Fruit fly (Drosophila melanogaster): Measurements from ENCODE around the gene CG44153.

The CG44153 gene

dm6 chr2L:10180182-10180779 is at the start of gene CG44153:
Gene CG44153, minus strand, starts transcription at chr2L:10180256.
- TF ChIP-seq Dad (GFP tag; optimal IDR thresholded peaks at IDR 0.05) (no peak), Opbp (GFP tag; IDR thresholded peaks at IDR 0.05; ENCODE audit: partially characterized antibody) (no peak), CG1233 (GFP tag; optimal IDR thresholded peaks at IDR 0.05) (no peak), Xrp1 (GFP tag; IDR thresholded peaks at IDR 0.05) (no peak), CG10274 (GFP tag; optimal IDR thresholded peaks at IDR 0.05) (no peak), Ets65A (GFP tag) (peak; percentile 40), Oaz (GFP tag; IDR thresholded peaks at IDR 0.05) (no peak), Lhr (GFP tag; optimal IDR thresholded peaks at IDR 0.05) (no peak), Deaf1 (tag; optimal IDR thresholded peaks at IDR 0.05) (peak; percentile 98), CG14710 (tag; optimal IDR thresholded peaks at IDR 0.05) (no peak), CG32772 (GFP tag; IDR thresholded peaks at IDR 0.05) (no peak), CG6791 (GFP tag; IDR thresholded peaks at IDR 0.05; ENCODE audit: partially characterized antibody) (0 out of 3 replicates have a peak, but pooled peaks have one; percentile 20), Fer3 (tag; optimal IDR thresholded peaks at IDR 0.05) (no peak), CG6683 (GFP tag; optimal IDR thresholded peaks at IDR 0.05) (no peak), croc (GFP tag; conservative IDR thresholded peaks at IDR 0.05) (no peak), Meics (GFP tag; optimal IDR thresholded peaks at IDR 0.05) (no peak), scrt (GFP tag; optimal IDR thresholded peaks at IDR 0.05) (peak; percentile 80), peb (GFP tag; IDR thresholded peaks at IDR 0.05) (no peak), CG4282 (GFP tag; optimal IDR thresholded peaks at IDR 0.05) (no peak), CG17328 (GFP tag; IDR thresholded peaks at IDR 0.05) (0 out of 2 replicates have a peak, but pooled peaks have one; percentile 12), sr (GFP tag; IDR thresholded peaks at IDR 0.05) (no peak), C15 (GFP tag; IDR thresholded peaks at IDR 0.05) (no peak), D19B (GFP tag; optimal IDR thresholded peaks at IDR 0.05) (no peak), mirr (GFP tag; optimal IDR thresholded peaks at IDR 0.05) (no peak), Lim3 (GFP tag; IDR thresholded peaks at IDR 0.05) (no peak), CG3281 (GFP tag; optimal IDR thresholded peaks at IDR 0.05) (peak; percentile 91), p53 (GFP tag; optimal IDR thresholded peaks at IDR 0.05) (no peak), ken (GFP tag; IDR thresholded peaks at IDR 0.05) (no peak), pan (optimal IDR thresholded peaks at IDR 0.05) (no peak), pan (GFP tag; optimal IDR thresholded peaks at IDR 0.05 in 1 of 2, IDR thresholded peaks at IDR 0.05 in 1 of 2) (no peak), CG7372 (GFP tag; IDR thresholded peaks at IDR 0.05) (no peak), sens (GFP tag) (peak; percentile 3), rib (GFP tag; IDR thresholded peaks at IDR 0.05) (no peak), CG11723 (GFP tag; optimal IDR thresholded peaks at IDR 0.05) (no peak), CG14050 (GFP tag; IDR thresholded peaks at IDR 0.05) (no peak), inv (GFP tag; IDR thresholded peaks at IDR 0.05; ENCODE audit: partially characterized antibody) (no peak), hb (GFP tag; IDR thresholded peaks at IDR 0.05; ENCODE audit: partially characterized antibody) (no peak), CG4424 (GFP tag; optimal IDR thresholded peaks at IDR 0.05) (no peak), ftz-f1 (GFP tag; optimal IDR thresholded peaks at IDR 0.05) (no peak), CG15073 (GFP tag; optimal IDR thresholded peaks at IDR 0.05) (peak; percentile 92), CG7786 (GFP tag; optimal IDR thresholded peaks at IDR 0.05) (no peak), CG30020 (tag; optimal IDR thresholded peaks at IDR 0.05) (no peak), CG34422 (GFP tag; IDR thresholded peaks at IDR 0.05) (0 out of 3 replicates have a peak, but pooled peaks have one; percentile 31), kni (GFP tag; optimal IDR thresholded peaks at IDR 0.05) (no peak), CG9932 (GFP tag; IDR thresholded peaks at IDR 0.05) (no peak), Jarid2 (GFP tag; optimal IDR thresholded peaks at IDR 0.05) (peak; percentile 58)

Data from whole organism, embryonic.